Fruit fly (Drosophila melanogaster) ovary, adult (tissue): Measurements from ENCODE around the gene Fbp2.

Source experiments
- CG17801 ChIP-seq: fragments of 200-800 bp; optimal IDR thresholded peaks from 2 replicates; lab custom pipeline; 2019; ENCODE audit warnings: missing biosample characterization, mild to moderate bottlenecking, missing genetic modification characterization, moderate library complexity; ENCODE audit not compliant: partially characterized antibody

Fbp2 gene

dm6 chr2L:9426534-9426933 is at the start of gene Fbp2:
Gene Fbp2, plus strand, starts transcription at chr2L:9426784.
- no peak for TF ChIP-seq CG17801

- TF ChIP-seq CG17801 = no peak
Observed at dm6 chr2L:9377789-9378188, 48.8 kb upstream of the Fbp2 start.

- no peak for TF ChIP-seq CG17801
Observed at dm6 chr2L:9386270-9386669, 40.3 kb upstream of the Fbp2 start.

- peak; percentile 81 for TF ChIP-seq CG17801
Observed at dm6 chr2L:9387240-9387672, 39.3 kb upstream of the Fbp2 start, which contains the start of gene Aldh. Gene Aldh, plus strand, starts transcription at chr2L:9387389.

dm6 chr2L:9388013-9388605 is 38.5 kb upstream of the Fbp2 start:
- peak; percentile 80 for TF ChIP-seq CG17801

dm6 chr2L:9388924-9389765 is 37.4 kb upstream of the Fbp2 start:
- no peak for TF ChIP-seq CG17801

dm6 chr2L:9396396-9396795 is 30.2 kb upstream of the Fbp2 start:
- no peak for TF ChIP-seq CG17801

- TF ChIP-seq CG17801 = no peak
Observed at dm6 chr2L:9397888-9398287, 28.7 kb upstream of the Fbp2 start, which contains the start of gene CG4438. Gene CG4438, minus strand, starts transcription at chr2L:9397988.

- TF ChIP-seq CG17801 = no peak
Observed at dm6 chr2L:9400153-9400552, 26.4 kb upstream of the Fbp2 start.

- no peak for TF ChIP-seq CG17801
Observed at dm6 chr2L:9415053-9415452, 11.5 kb upstream of the Fbp2 start, which contains the start of gene Shawl. Gene Shawl, minus strand, starts transcription at chr2L:9415156.

dm6 chr2L:9416244-9416758 is 10.3 kb upstream of the Fbp2 start, which contains the start of gene Mco1:
Gene Mco1, plus strand, starts transcription at chr2L:9416588.
- TF ChIP-seq CG17801 = no peak

dm6 chr2L:9420660-9421059 is 5.9 kb upstream of the Fbp2 start:
- TF ChIP-seq CG17801 = no peak

dm6 chr2L:9421312-9421711 is 5.3 kb upstream of the Fbp2 start:
- no peak for TF ChIP-seq CG17801

- no peak for TF ChIP-seq CG17801
Observed at dm6 chr2L:9424193-9424592, 2.4 kb upstream of the Fbp2 start.

- TF ChIP-seq CG17801 = no peak
Observed at dm6 chr2L:9427570-9427969, 986 bp downstream of the Fbp2 start, which contains the start of gene CG42847. Gene CG42847, plus strand, starts transcription at chr2L:9427870.

- peak; percentile 85 for TF ChIP-seq CG17801
Observed at dm6 chr2L:9430992-9431602, 4.5 kb downstream of the Fbp2 start, which contains the start of the genes FucTB and scat. Gene FucTB, minus strand, starts transcription at chr2L:9431052. Gene scat, plus strand, starts transcription at chr2L:9431405.

- no peak for TF ChIP-seq CG17801
Observed at dm6 chr2L:9435099-9435498, 8.5 kb downstream of the Fbp2 start, which contains the start of gene CG3769. Gene CG3769, plus strand, starts transcription at chr2L:9435399.
